Worm (Caenorhabditis elegans) whole organism, young adult: Measurements from ENCODE around the gene gnrr-2.

ENCODE experiments used
- B0019.2 ChIP-seq: fragments of 200-800 bp; sonication (Bioruptor generic); conservative IDR thresholded peaks from 2 replicates; pipeline ENCODE4 v1.3.6; 2022; ENCODE audit warnings: missing genetic modification reagents, missing genetic modification characterization, missing compliant biosample characterization
- B0035.1 ChIP-seq: sonication (generic microtip); optimal IDR thresholded peaks from 2 replicates; lab custom pipeline; 2016; ENCODE audit warnings: missing genetic modification characterization, mild to moderate bottlenecking, missing compliant biosample characterization, missing genotype, missing genetic modification reagents
- F37B4.10 ChIP-seq: fragments of 200-800 bp; sonication (Bioruptor generic); IDR thresholded peaks from 2 replicates; pipeline ENCODE4 v1.3.6; 2022; ENCODE audit warnings: missing genetic modification characterization, missing compliant biosample characterization
- F49E8.2 ChIP-seq: sonication (generic microtip); optimal IDR thresholded peaks from 3 replicates; lab custom pipeline; 2017; ENCODE audit warnings: missing genetic modification characterization, mild to moderate bottlenecking, missing compliant biosample characterization, antibody characterized with exemption, moderate library complexity; ENCODE audit not compliant: insufficient read depth
- F57A8.1 ChIP-seq: fragments of 200-800 bp; sonication (Bioruptor generic); optimal IDR thresholded peaks from 2 replicates; lab custom pipeline; 2018; ENCODE audit warnings: mild to moderate bottlenecking, missing genetic modification characterization, moderate library complexity, missing compliant biosample characterization
- K12H6.12 ChIP-seq: fragments of 200-800 bp; sonication (Bioruptor generic); optimal IDR thresholded peaks from 2 replicates; lab custom pipeline; 2018; ENCODE audit warnings: mild to moderate bottlenecking, missing genetic modification characterization, missing compliant biosample characterization
- Y79H2A.3 ChIP-seq: fragments of 200-800 bp; sonication (Bioruptor generic); conservative IDR thresholded peaks from 2 replicates; pipeline ENCODE4 v1.3.6; 2022; ENCODE audit warnings: missing genetic modification reagents, missing genetic modification characterization, missing compliant biosample characterization
- Y95B8A.8 ChIP-seq: fragments of 200-800 bp; sonication (Bioruptor generic); IDR thresholded peaks from 2 replicates; pipeline ENCODE4 v1.3.6; 2022; ENCODE audit warnings: missing genetic modification reagents, missing genetic modification characterization, missing compliant biosample characterization
- ZK185.1 ChIP-seq: sonication (generic microtip); optimal IDR thresholded peaks from 2 replicates; lab custom pipeline; 2016; ENCODE audit warnings: mild to moderate bottlenecking, missing genetic modification characterization, missing compliant biosample characterization; ENCODE audit not compliant: poor library complexity, severe bottlenecking
- athp-1 ChIP-seq: sonication (generic microtip); optimal IDR thresholded peaks from 2 replicates; lab custom pipeline; 2017; ENCODE audit warnings: mild to moderate bottlenecking, missing genetic modification characterization, missing compliant biosample characterization
- attf-6 ChIP-seq: fragments of 200-800 bp; sonication (Bioruptor generic); IDR thresholded peaks from 2 replicates; pipeline ENCODE4 v1.3.6; 2022; ENCODE audit warnings: missing genetic modification reagents, missing genetic modification characterization, missing compliant biosample characterization
- bed-1 ChIP-seq: fragments of 200-800 bp; sonication (Bioruptor generic); IDR thresholded peaks from 2 replicates; pipeline ENCODE4 v1.3.6; 2022; ENCODE audit warnings: missing genetic modification reagents, missing genetic modification characterization, missing compliant biosample characterization
- cebp-1 ChIP-seq, 2 experiments: fragments of 200-800 bp in 1 of 2; sonication (Bioruptor generic) in 1 of 2; sonication (generic microtip) in 1 of 2; IDR thresholded peaks in 1 of 2; optimal IDR thresholded peaks in 1 of 2; 2 replicates each; pipeline versions ENCODE4 v1.3.6 to Lab custom; 2017 to 2022; ENCODE audit warnings: missing compliant biosample characterization in 2 of 2, missing genetic modification characterization in 2 of 2, mild to moderate bottlenecking in 1 of 2, missing genetic modification reagents in 1 of 2, moderate library complexity in 1 of 2
- cebp-2 ChIP-seq: fragments of 200-800 bp; sonication (Bioruptor generic); IDR thresholded peaks from 2 replicates; pipeline ENCODE4 v1.3.6; 2022; ENCODE audit warnings: missing genetic modification characterization, missing compliant biosample characterization
- ceh-40 ChIP-seq: fragments of 200-800 bp; sonication (Bioruptor generic); IDR thresholded peaks from 2 replicates; pipeline ENCODE4 v1.3.6; 2022; ENCODE audit warnings: missing genetic modification characterization, missing compliant biosample characterization
- ceh-79 ChIP-seq: sonication (generic microtip); optimal IDR thresholded peaks from 2 replicates; lab custom pipeline; 2017; ENCODE audit warnings: mild to moderate bottlenecking, missing genetic modification characterization, missing compliant biosample characterization
- die-1 ChIP-seq: sonication (generic microtip); optimal IDR thresholded peaks from 2 replicates; lab custom pipeline; 2016; ENCODE audit warnings: missing genotype, mild to moderate bottlenecking, missing genetic modification characterization, missing compliant biosample characterization
- efl-1 ChIP-seq: fragments of 150-350 bp; optimal IDR thresholded peaks from 2 replicates; lab custom pipeline; 2014; ENCODE audit warnings: missing biosample characterization, missing genetic modification reagents, missing genetic modification characterization
- egl-18 ChIP-seq: fragments of 200-800 bp; sonication (Bioruptor generic); IDR thresholded peaks from 2 replicates; pipeline ENCODE4 v1.3.6; 2022; ENCODE audit warnings: missing genetic modification reagents, missing genetic modification characterization, missing compliant biosample characterization
- ets-4 ChIP-seq: fragments of 200-800 bp; sonication (Bioruptor generic); optimal IDR thresholded peaks from 2 replicates; lab custom pipeline; 2018; ENCODE audit warnings: mild to moderate bottlenecking, missing genetic modification characterization, missing compliant biosample characterization
- hlh-26 ChIP-seq: fragments of 200-800 bp; sonication (Bioruptor generic); conservative IDR thresholded peaks from 2 replicates; pipeline ENCODE4 v1.3.6; 2022; ENCODE audit warnings: missing genetic modification reagents, missing genetic modification characterization, missing compliant biosample characterization
- hmg-20 ChIP-seq: fragments of 200-800 bp; sonication (Bioruptor generic); IDR thresholded peaks from 2 replicates; pipeline ENCODE4 v1.3.6; 2022; ENCODE audit warnings: missing genetic modification reagents, missing genetic modification characterization, missing compliant biosample characterization
- hrde-1 ChIP-seq: sonication (generic microtip); optimal IDR thresholded peaks from 2 replicates; lab custom pipeline; 2016; ENCODE audit warnings: missing genetic modification characterization, mild to moderate bottlenecking, missing compliant biosample characterization, moderate library complexity, missing genotype, missing genetic modification reagents, borderline replicate concordance
- lin-35 ChIP-seq, 3 experiments: fragments of 150-350 bp in 2 of 3; sonication (generic microtip) in 1 of 3; optimal IDR thresholded peaks; 2 replicates each; lab custom pipeline; 2014 to 2018; ENCODE audit warnings: missing biosample characterization in 3 of 3, missing genetic modification characterization in 3 of 3, missing genetic modification reagents in 3 of 3
- lin-40 ChIP-seq: sonication (generic microtip); optimal IDR thresholded peaks from 2 replicates; lab custom pipeline; 2016; ENCODE audit warnings: missing genetic modification characterization, mild to moderate bottlenecking, missing compliant biosample characterization, missing genotype, missing genetic modification reagents
- lir-1 ChIP-seq: fragments of 200-800 bp; sonication (Bioruptor generic); conservative IDR thresholded peaks from 2 replicates; pipeline ENCODE4 v1.3.6; 2022; ENCODE audit warnings: missing genetic modification reagents, missing genetic modification characterization, missing compliant biosample characterization
- madf-6 ChIP-seq: fragments of 200-800 bp; sonication (Bioruptor generic); IDR thresholded peaks from 2 replicates; pipeline ENCODE4 v1.3.6; 2022; ENCODE audit warnings: missing genetic modification reagents, missing genetic modification characterization, missing compliant biosample characterization
- mcd-1 ChIP-seq: fragments of 200-800 bp; sonication (Bioruptor generic); IDR thresholded peaks from 2 replicates; pipeline ENCODE4 v1.3.6; 2022; ENCODE audit warnings: missing genetic modification reagents, missing genetic modification characterization, missing compliant biosample characterization
- mel-28 ChIP-seq: sonication (generic microtip); optimal IDR thresholded peaks from 2 replicates; lab custom pipeline; 2016; ENCODE audit warnings: borderline replicate concordance, mild to moderate bottlenecking, missing genetic modification characterization, missing compliant biosample characterization
- mes-4 ChIP-seq: sonication (generic microtip); optimal IDR thresholded peaks from 2 replicates; lab custom pipeline; 2016; ENCODE audit warnings: missing genotype, missing genetic modification characterization, missing compliant biosample characterization
- nfyb-1 ChIP-seq: fragments of 200-800 bp; sonication (Bioruptor generic); IDR thresholded peaks from 2 replicates; pipeline ENCODE4 v1.3.6; 2022; ENCODE audit warnings: missing genetic modification reagents, missing genetic modification characterization, missing compliant biosample characterization
- nhr-179 ChIP-seq: sonication (generic microtip); optimal IDR thresholded peaks from 2 replicates; lab custom pipeline; 2016; ENCODE audit warnings: mild to moderate bottlenecking, missing genetic modification characterization, missing compliant biosample characterization
- nhr-27 ChIP-seq: fragments of 200-800 bp; sonication (Bioruptor generic); optimal IDR thresholded peaks from 2 replicates; lab custom pipeline; 2018; ENCODE audit warnings: mild to moderate bottlenecking, missing genetic modification characterization, moderate library complexity, missing compliant biosample characterization
- snpc-1.1 ChIP-seq: sonication (generic microtip); optimal IDR thresholded peaks from 2 replicates; lab custom pipeline; 2017; ENCODE audit warnings: missing genetic modification characterization, mild to moderate bottlenecking, missing compliant biosample characterization, antibody characterized with exemption, moderate library complexity, missing genotype, missing genetic modification reagents; ENCODE audit not compliant: insufficient read depth
- snpc-1.3 ChIP-seq: sonication (generic microtip); optimal IDR thresholded peaks from 2 replicates; lab custom pipeline; 2017; ENCODE audit warnings: missing genetic modification characterization, mild to moderate bottlenecking, missing compliant biosample characterization, antibody characterized with exemption, moderate library complexity, missing genotype, missing genetic modification reagents; ENCODE audit not compliant: insufficient read depth
- tbp1 ChIP-seq: fragments of 200-800 bp; sonication (Bioruptor generic); optimal IDR thresholded peaks from 2 replicates; lab custom pipeline; 2018; ENCODE audit warnings: mild to moderate bottlenecking, missing genetic modification characterization, missing compliant biosample characterization
- tbx-9 ChIP-seq: sonication (generic microtip); optimal IDR thresholded peaks from 2 replicates; lab custom pipeline; 2016; ENCODE audit warnings: borderline replicate concordance, missing genetic modification characterization, inconsistent platforms, missing compliant biosample characterization
- unc-62 ChIP-seq: fragments of 150-350 bp; optimal IDR thresholded peaks from 2 replicates; lab custom pipeline; 2014; ENCODE audit warnings: missing biosample characterization, missing genetic modification reagents, missing genetic modification characterization
- zfh-2 ChIP-seq: fragments of 200-800 bp; sonication (Bioruptor generic); conservative IDR thresholded peaks from 2 replicates; pipeline ENCODE4 v1.3.6; 2022; ENCODE audit warnings: missing genetic modification reagents, missing genetic modification characterization, missing compliant biosample characterization
- ztf-22 ChIP-seq: fragments of 200-800 bp; sonication (Bioruptor generic); optimal IDR thresholded peaks from 2 replicates; lab custom pipeline; 2018; ENCODE audit warnings: mild to moderate bottlenecking, missing genetic modification characterization, moderate library complexity, missing compliant biosample characterization
- ztf-25 ChIP-seq: fragments of 200-800 bp; sonication (Bioruptor generic); IDR thresholded peaks from 2 replicates; pipeline ENCODE4 v1.3.6; 2022; ENCODE audit warnings: missing genetic modification reagents, missing genetic modification characterization, missing compliant biosample characterization
- ztf-28 ChIP-seq: fragments of 200-800 bp; sonication (Bioruptor generic); IDR thresholded peaks from 2 replicates; pipeline ENCODE4 v1.3.6; 2022; ENCODE audit warnings: missing genetic modification reagents, missing genetic modification characterization, missing compliant biosample characterization
- ztf-3 ChIP-seq: fragments of 200-800 bp; sonication (Bioruptor generic); optimal IDR thresholded peaks from 2 replicates; lab custom pipeline; 2018; ENCODE audit warnings: mild to moderate bottlenecking, missing genetic modification characterization, missing compliant biosample characterization
- ztf-6 ChIP-seq: fragments of 200-800 bp; sonication (Bioruptor generic); IDR thresholded peaks from 2 replicates; pipeline ENCODE4 v1.3.6; 2022; ENCODE audit warnings: missing genetic modification reagents, missing genetic modification characterization, missing compliant biosample characterization

gnrr-2 gene

ce11 chrV:14380242-14380641 lies 28.6 kb upstream of the gnrr-2 start:
- TF ChIP-seq efl-1 (GFP tag; lab: Kevin White, UChicago) (no peak), tbp1 (GFP tag; lab: Kevin White, UChicago) (no peak), die-1 (no peak), hmg-20 (GFP tag; lab: Robert Waterston, UW) (no peak), attf-6 (no peak), ztf-25 (GFP tag; lab: Robert Waterston, UW) (no peak), nhr-27 (no peak), B0035.1 (tag; lab: Kevin White, UChicago) (no peak), ztf-3 (GFP tag; lab: Kevin White, UChicago) (no peak), lin-35 (GFP tag; optimal IDR thresholded peaks at IDR 0.05; lab: Kevin White, UChicago) (no peak), mes-4 (no peak), K12H6.12 (tag; lab: Kevin White, UChicago) (no peak)

ce11 chrV:14391830-14392229 lies 17.0 kb upstream of the gnrr-2 start, which contains the start of gene C15H11.10:
Gene C15H11.10 (plus strand): TSS chrV:14392130.
- TF ChIP-seq hlh-26 (GFP tag; lab: Robert Waterston, UW) (no peak), mel-28 (no peak)

ce11 chrV:14393504-14393903 lies 15.4 kb upstream of the gnrr-2 start, which contains the start of gene C15H11.1:
Gene C15H11.1 (plus strand): TSS chrV:14393804.
- TF ChIP-seq Y95B8A.8 (GFP tag; lab: Robert Waterston, UW): no peak
- TF ChIP-seq athp-1 (tag; lab: Kevin White, UChicago): no peak
- no peak for TF ChIP-seq ztf-22 (GFP tag; lab: Kevin White, UChicago)
- TF ChIP-seq ztf-28 (GFP tag; lab: Robert Waterston, UW): no peak
- TF ChIP-seq bed-1: no peak
- TF ChIP-seq lin-40 (tag; lab: Kevin White, UChicago): no peak
- no peak for TF ChIP-seq cebp-1 (GFP tag; IDR thresholded peaks at IDR 0.05; lab: Robert Waterston, UW)
- TF ChIP-seq cebp-1 (tag; optimal IDR thresholded peaks at IDR 0.05; lab: Kevin White, UChicago): no peak
- TF ChIP-seq zfh-2 (GFP tag; lab: Robert Waterston, UW): no peak
- TF ChIP-seq ceh-79 (tag; lab: Kevin White, UChicago): no peak
- no peak for TF ChIP-seq lir-1 (GFP tag; lab: Robert Waterston, UW)
- no peak for TF ChIP-seq snpc-1.3
- TF ChIP-seq cebp-2 (GFP tag; lab: Robert Waterston, UW): no peak
- TF ChIP-seq F37B4.10 (GFP tag; lab: Robert Waterston, UW): no peak
- TF ChIP-seq mcd-1: no peak
- TF ChIP-seq, all 124 proteins: peak for 0

- TF ChIP-seq hrde-1 (tag; lab: Kevin White, UChicago): no peak
- TF ChIP-seq nhr-179 (tag; lab: Kevin White, UChicago): no peak
- no peak for TF ChIP-seq madf-6 (GFP tag; lab: Robert Waterston, UW)
- TF ChIP-seq die-1: no peak
- no peak for TF ChIP-seq F57A8.1 (GFP tag; lab: Kevin White, UChicago)
- TF ChIP-seq lin-35 (GFP tag; optimal IDR thresholded peaks at IDR 0.05; lab: Kevin White, UChicago): no peak
- TF ChIP-seq ceh-40 (GFP tag; lab: Robert Waterston, UW): no peak
- no peak for TF ChIP-seq ZK185.1 (tag; lab: Kevin White, UChicago)
- no peak for TF ChIP-seq nfyb-1
- no peak for TF ChIP-seq ets-4 (GFP tag; lab: Kevin White, UChicago)
- no peak for TF ChIP-seq ztf-6 (GFP tag; lab: Robert Waterston, UW)
- no peak for TF ChIP-seq unc-62 (GFP tag; lab: Kevin White, UChicago)
- no peak for TF ChIP-seq Y79H2A.3 (GFP tag; lab: Robert Waterston, UW)
- TF ChIP-seq B0019.2: no peak
- TF ChIP-seq snpc-1.1: no peak
- no peak for TF ChIP-seq F49E8.2 (tag; lab: Kevin White, UChicago)
- TF ChIP-seq egl-18 (GFP tag; lab: Robert Waterston, UW): no peak
- TF ChIP-seq tbx-9 (tag; lab: Kevin White, UChicago): no peak
These were observed 14.1 kb upstream of the gnrr-2 start, which contains the start of gene C15H11.13 for ce11 chrV:14394743-14395142. Gene C15H11.13 (plus strand): TSS chrV:14395043.
